Worm (Caenorhabditis elegans) whole organism, mixed stage, embryonic: ENCODE measurements around the gene nhr-100.

ENCODE experiments used
- blmp-1 ChIP-seq: fragments of 150-350 bp; optimal IDR thresholded peaks from 2 replicates; lab custom pipeline; 2014; ENCODE audit warnings: missing biosample characterization, missing genetic modification characterization
- nhr-76 ChIP-seq: sonication (generic microtip); optimal IDR thresholded peaks from 2 replicates; lab custom pipeline; 2017; ENCODE audit warnings: missing biosample characterization, missing genetic modification characterization
- pha-4 ChIP-seq: fragments of 150-350 bp; optimal IDR thresholded peaks from 2 replicates; lab custom pipeline; 2018; ENCODE audit warnings: missing biosample characterization, missing genetic modification reagents, missing genetic modification characterization
- unc-39 ChIP-seq: fragments of 150-350 bp; optimal IDR thresholded peaks from 2 replicates; lab custom pipeline; 2014; ENCODE audit warnings: missing biosample characterization, missing genetic modification characterization
- unc-62 ChIP-seq: fragments of 150-350 bp; optimal IDR thresholded peaks from 2 replicates; lab custom pipeline; 2014; ENCODE audit warnings: missing biosample characterization, missing genetic modification reagents, missing genetic modification characterization
- ztf-11 ChIP-seq: fragments of 150-350 bp; optimal IDR thresholded peaks from 2 replicates; lab custom pipeline; 2014; ENCODE audit warnings: missing biosample characterization, missing genetic modification characterization

DNA sequence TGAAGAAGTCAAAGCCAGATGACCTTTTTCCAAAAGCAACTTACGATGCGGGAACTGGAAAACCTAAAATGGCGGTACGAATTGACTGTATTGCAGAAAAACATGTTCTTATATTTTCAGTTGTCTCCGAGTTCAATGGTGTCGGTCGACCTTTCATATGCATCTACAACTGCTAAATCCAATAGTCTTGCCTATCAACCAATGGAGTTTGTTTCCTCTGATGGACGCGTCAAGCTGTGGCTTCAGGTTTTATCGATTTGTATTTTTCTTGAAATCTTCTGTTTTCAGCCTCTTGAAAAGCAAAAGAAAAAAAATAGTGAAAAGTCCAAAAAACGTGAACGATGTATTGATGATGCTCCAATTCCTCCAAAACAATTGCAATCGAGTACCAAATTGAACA, 14.2 kb upstream of the nhr-100 start:
- TF ChIP-seq pha-4 (tag; lab: Kevin White, UChicago): no peak
- TF ChIP-seq nhr-76 (tag; lab: Kevin White, UChicago): no peak
- TF ChIP-seq unc-62 (GFP tag; lab: Kevin White, UChicago): no peak
- no peak for TF ChIP-seq unc-39 (tag; lab: Kevin White, UChicago)
- TF ChIP-seq ztf-11: no peak
- TF ChIP-seq blmp-1 (tag; lab: Kevin White, UChicago): no peak
